Fruit fly (Drosophila melanogaster) S2 (cell line): ENCODE results near the gene CG4393.

Source experiments
- CG8478 ChIP-seq: fragments of >200 bp; optimal IDR thresholded peaks from 2 replicates; lab custom pipeline; 2018
- CTCF ChIP-seq, 2 experiments: fragments of >200 bp; optimal IDR thresholded peaks; 2 replicates each; lab custom pipeline; 2018

DNA sequence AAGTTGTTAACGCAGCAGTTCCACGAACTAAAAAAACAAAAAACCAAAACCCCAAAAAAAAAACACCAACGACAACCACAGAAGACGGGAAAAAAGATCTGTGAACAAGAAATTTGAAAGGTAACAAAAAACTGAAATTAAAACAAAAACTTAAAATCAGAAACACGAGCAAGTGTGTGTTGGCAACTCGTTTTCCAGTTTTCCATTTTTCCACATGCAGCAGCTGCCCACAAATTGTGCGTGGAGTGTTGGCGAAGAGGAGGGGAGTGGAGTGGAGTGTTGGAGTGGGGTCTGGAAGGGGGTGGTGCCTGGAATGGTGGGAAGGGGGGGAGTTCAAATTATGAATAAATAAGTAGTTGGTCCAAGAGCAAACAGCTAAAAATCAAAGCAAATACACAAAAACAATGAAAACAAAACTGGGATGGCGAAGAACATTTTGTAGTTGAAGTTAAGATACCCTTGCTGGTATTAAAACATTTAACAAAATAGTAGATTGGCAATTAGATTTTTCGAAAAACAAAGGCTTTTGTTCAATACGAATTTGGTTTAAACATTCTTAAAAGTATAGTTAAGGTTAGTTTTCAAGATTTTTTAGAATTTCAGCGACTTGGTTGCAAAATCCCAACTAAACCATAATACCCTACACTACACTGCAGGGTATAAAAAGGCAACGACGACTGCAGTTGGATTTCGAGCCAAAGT lies 51.1 kb downstream of the CG4393 start:
- no peak for TF ChIP-seq CG8478 (lab: Kevin White, UChicago)
- TF ChIP-seq CTCF (optimal IDR thresholded peaks at IDR 0.05; lab: Kevin White, UChicago) = no peak
